Worm (Caenorhabditis elegans) whole organism, L1 larva: ENCODE results near the gene cox-6B.

Source experiments
- C16A3.4 ChIP-seq: fragments of 150-350 bp; optimal IDR thresholded peaks from 2 replicates; lab custom pipeline; 2014; ENCODE audit warnings: missing biosample characterization, missing genetic modification characterization
- F16B12.6 ChIP-seq: fragments of 150-350 bp; optimal IDR thresholded peaks from 2 replicates; lab custom pipeline; 2014; ENCODE audit warnings: missing biosample characterization, missing genetic modification characterization
- blmp-1 ChIP-seq: fragments of 150-350 bp; optimal IDR thresholded peaks from 2 replicates; lab custom pipeline; 2014; ENCODE audit warnings: missing biosample characterization, missing genetic modification characterization
- ceh-8 ChIP-seq: fragments of 200-800 bp; sonication (Bioruptor generic); optimal IDR thresholded peaks from 2 replicates; lab custom pipeline; 2018; ENCODE audit warnings: mild to moderate bottlenecking, missing genetic modification characterization, moderate library complexity, missing compliant biosample characterization
- ceh-88 ChIP-seq: fragments of 200-800 bp; sonication (Bioruptor generic); IDR thresholded peaks from 2 replicates; pipeline ENCODE4 v1.3.6; 2022; ENCODE audit warnings: missing genetic modification characterization, missing compliant biosample characterization
- ces-1 ChIP-seq: fragments of 150-350 bp; optimal IDR thresholded peaks from 2 replicates; lab custom pipeline; 2014; ENCODE audit warnings: missing biosample characterization, missing genetic modification reagents, missing genetic modification characterization
- dpl-1 ChIP-seq, 3 experiments: fragments of 150-350 bp in 2 of 3; sonication (generic microtip) in 1 of 3; optimal IDR thresholded peaks; 2 replicates each; lab custom pipeline; 2014 to 2017; ENCODE audit warnings: missing biosample characterization in 3 of 3, missing genetic modification characterization in 3 of 3, missing genetic modification reagents in 3 of 3
- efl-1 ChIP-seq, 4 experiments: fragments of 150-350 bp; optimal IDR thresholded peaks in 3 of 4; peaks in 1 of 4; 1 replicate in 1 of 4; 2 replicates in 3 of 4; lab custom pipeline; 2014; ENCODE audit warnings: missing biosample characterization in 2 of 4, missing genetic modification characterization in 2 of 4, missing genetic modification reagents in 2 of 4
- egl-27 ChIP-seq, 2 experiments: fragments of 150-350 bp in 1 of 2; sonication (generic microtip); optimal IDR thresholded peaks; 3 replicates each; lab custom pipeline; 2017 to 2018; ENCODE audit warnings: missing biosample characterization in 2 of 2, missing genetic modification characterization in 2 of 2, missing genetic modification reagents in 2 of 2
- ets-5 ChIP-seq: fragments of 200-800 bp; sonication (Bioruptor generic); IDR thresholded peaks from 2 replicates; pipeline ENCODE4 v1.3.6; 2022; ENCODE audit warnings: missing genetic modification characterization, missing compliant biosample characterization
- fkh-4 ChIP-seq: sonication (generic microtip); optimal IDR thresholded peaks from 2 replicates; lab custom pipeline; 2016; ENCODE audit warnings: missing compliant biosample characterization, missing genetic modification characterization, borderline replicate concordance
- irx-1 ChIP-seq: sonication (generic microtip); optimal IDR thresholded peaks from 2 replicates; lab custom pipeline; 2016; ENCODE audit warnings: missing genetic modification characterization, missing compliant biosample characterization
- lin-39 ChIP-seq: fragments of 150-350 bp; optimal IDR thresholded peaks from 2 replicates; lab custom pipeline; 2014; ENCODE audit warnings: missing biosample characterization, missing genetic modification reagents, missing genetic modification characterization
- lsy-2 ChIP-seq, 2 experiments: fragments of 150-350 bp; optimal IDR thresholded peaks; 2 replicates each; lab custom pipeline; 2014; ENCODE audit warnings: missing biosample characterization in 2 of 2, missing genetic modification characterization in 2 of 2
- mab-9 ChIP-seq: fragments of 200-800 bp; sonication (Bioruptor generic); IDR thresholded peaks from 2 replicates; pipeline ENCODE4 v1.3.6; 2022; ENCODE audit warnings: missing genetic modification reagents, missing genetic modification characterization, missing compliant biosample characterization
- mdl-1 ChIP-seq, 2 experiments: fragments of 150-350 bp; optimal IDR thresholded peaks; 2 replicates each; lab custom pipeline; 2014 to 2017; ENCODE audit warnings: missing biosample characterization in 2 of 2, missing genetic modification characterization in 2 of 2, inconsistent platforms in 1 of 2
- mef-2 ChIP-seq: fragments of 150-350 bp; optimal IDR thresholded peaks from 2 replicates; lab custom pipeline; 2014; ENCODE audit warnings: missing biosample characterization, missing genetic modification characterization
- mep-1 ChIP-seq: fragments of 150-350 bp; optimal IDR thresholded peaks from 2 replicates; lab custom pipeline; 2014; ENCODE audit warnings: missing biosample characterization, missing genetic modification characterization
- nhr-11 ChIP-seq: fragments of 150-350 bp; optimal IDR thresholded peaks from 2 replicates; lab custom pipeline; 2014; ENCODE audit warnings: missing biosample characterization, missing genetic modification characterization
- nhr-12 ChIP-seq: sonication (generic microtip); optimal IDR thresholded peaks from 2 replicates; lab custom pipeline; 2017; ENCODE audit warnings: missing biosample characterization, missing genetic modification characterization
- nhr-71 ChIP-seq: sonication (generic microtip); optimal IDR thresholded peaks from 2 replicates; lab custom pipeline; 2016; ENCODE audit warnings: mild to moderate bottlenecking, missing genetic modification characterization, moderate library complexity, missing compliant biosample characterization
- nhr-76 ChIP-seq: sonication (generic microtip); optimal IDR thresholded peaks from 2 replicates; lab custom pipeline; 2017; ENCODE audit warnings: missing biosample characterization, missing genetic modification characterization
- nhr-84 ChIP-seq: sonication (generic microtip); optimal IDR thresholded peaks from 2 replicates; lab custom pipeline; 2017; ENCODE audit warnings: missing biosample characterization, missing genetic modification characterization
- nhr-90 ChIP-seq: sonication (generic microtip); optimal IDR thresholded peaks from 2 replicates; lab custom pipeline; 2016; ENCODE audit warnings: mild to moderate bottlenecking, missing genetic modification characterization, missing compliant biosample characterization; ENCODE audit not compliant: poor library complexity
- pag-3 ChIP-seq: sonication (generic microtip); optimal IDR thresholded peaks from 2 replicates; lab custom pipeline; 2017; ENCODE audit warnings: missing genetic modification characterization, mild to moderate bottlenecking, missing compliant biosample characterization, antibody characterized with exemption, borderline replicate concordance; ENCODE audit not compliant: insufficient read depth
- pax-3 ChIP-seq: fragments of 200-800 bp; sonication (Bioruptor generic); optimal IDR thresholded peaks from 2 replicates; lab custom pipeline; 2018; ENCODE audit warnings: mild to moderate bottlenecking, missing genetic modification characterization, moderate library complexity, missing compliant biosample characterization
- skn-1 ChIP-seq: fragments of 150-350 bp; optimal IDR thresholded peaks from 2 replicates; lab custom pipeline; 2014; ENCODE audit warnings: missing biosample characterization, missing genetic modification characterization
- snpc-4 ChIP-seq: fragments of 150-350 bp; optimal IDR thresholded peaks from 2 replicates; lab custom pipeline; 2014; ENCODE audit warnings: missing biosample characterization, missing genetic modification characterization
- sptf-1 ChIP-seq: fragments of 150-350 bp; optimal IDR thresholded peaks from 2 replicates; lab custom pipeline; 2014; ENCODE audit warnings: missing biosample characterization, missing genetic modification characterization
- swsn-7 ChIP-seq: sonication (generic microtip); optimal IDR thresholded peaks from 2 replicates; lab custom pipeline; 2016; ENCODE audit warnings: missing genetic modification characterization, missing compliant biosample characterization
- tbx-2 ChIP-seq: sonication (generic microtip); optimal IDR thresholded peaks from 2 replicates; lab custom pipeline; 2016; ENCODE audit warnings: missing genetic modification characterization, missing compliant biosample characterization
- tlp-1 ChIP-seq: fragments of 150-350 bp; optimal IDR thresholded peaks from 2 replicates; lab custom pipeline; 2014; ENCODE audit warnings: missing biosample characterization, missing genetic modification characterization
- unc-30 ChIP-seq: sonication (generic microtip); optimal IDR thresholded peaks from 2 replicates; lab custom pipeline; 2017; ENCODE audit warnings: missing biosample characterization, missing genetic modification characterization
- ztf-4 ChIP-seq: fragments of 150-350 bp; optimal IDR thresholded peaks from 2 replicates; lab custom pipeline; 2014; ENCODE audit warnings: missing biosample characterization, missing genetic modification characterization

The cox-6B gene

DNA sequence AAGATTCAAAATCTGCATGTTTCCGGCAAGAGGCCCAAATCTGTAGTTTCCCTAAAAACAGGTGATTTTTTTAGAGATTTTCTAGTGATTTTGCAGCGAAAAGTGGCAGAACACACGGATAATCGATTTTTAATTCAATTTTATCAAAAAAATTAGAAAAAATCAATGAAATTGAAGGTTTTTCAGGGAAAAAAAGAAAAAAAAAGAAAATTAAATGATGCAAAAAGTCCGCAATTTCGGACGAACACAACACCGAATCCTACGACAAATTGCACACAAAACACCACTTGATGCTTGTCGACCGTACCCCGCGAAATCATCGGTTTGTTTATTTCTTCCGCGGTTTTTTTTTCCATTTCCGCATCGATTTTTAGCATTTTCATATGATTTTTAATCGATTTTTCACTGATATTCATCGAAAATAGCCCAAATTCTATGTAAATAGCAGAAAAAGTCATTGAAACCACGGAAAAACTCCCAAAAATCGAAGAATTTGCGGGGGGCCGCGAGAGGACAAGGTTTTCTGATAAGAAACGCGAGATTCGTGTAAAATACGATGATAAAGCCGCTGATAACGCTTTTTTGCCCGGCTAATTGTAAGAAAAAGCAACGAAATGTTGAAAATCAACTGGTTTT is 115.6 kb downstream of the cox-6B start, which contains the start of gene tufm-1 (continued):
- peak in 1 of 2 experiments; percentile 26 for TF ChIP-seq mdl-1 (tag; optimal IDR thresholded peaks at IDR 0.05; lab: Kevin White, UChicago)
- no peak for TF ChIP-seq ces-1 (GFP tag; lab: Kevin White, UChicago)
- no peak for TF ChIP-seq mab-9 (GFP tag; lab: Robert Waterston, UW)
- peak; percentile 59 for TF ChIP-seq skn-1
- peak; percentile 93 to 98 for TF ChIP-seq lsy-2 (tag; optimal IDR thresholded peaks at IDR 0.05; lab: Kevin White, UChicago)
- peak; percentile 47 for TF ChIP-seq C16A3.4 (tag; lab: Kevin White, UChicago)
- TF ChIP-seq F16B12.6 (tag; lab: Kevin White, UChicago): peak; percentile 95
- peak; percentile 73 to 75 for TF ChIP-seq efl-1 (optimal IDR thresholded peaks at IDR 0.05; lab: Kevin White, UChicago)
- TF ChIP-seq efl-1 (GFP tag; optimal IDR thresholded peaks at IDR 0.05 in 1 of 2; lab: Kevin White, UChicago): peak; percentile 78 to 97

- TF ChIP-seq dpl-1 (GFP tag; optimal IDR thresholded peaks at IDR 0.05; lab: Kevin White, UChicago) (peak in 1 of 3 experiments; percentile 11), snpc-4 (no peak), nhr-84 (tag; lab: Kevin White, UChicago) (no peak), pax-3 (tag; lab: Kevin White, UChicago) (no peak), efl-1 (optimal IDR thresholded peaks at IDR 0.05; lab: Kevin White, UChicago) (peak in 1 of 2 experiments; percentile 11), efl-1 (GFP tag; optimal IDR thresholded peaks at IDR 0.05 in 1 of 2; lab: Kevin White, UChicago) (peak in 1 of 2 experiments; percentile 88), tlp-1 (tag; lab: Kevin White, UChicago) (no peak), blmp-1 (tag; lab: Kevin White, UChicago) (peak; percentile 7)
Measured at ce11 chrIII:2816205-2816923, 116.9 kb downstream of the cox-6B start.

DNA sequence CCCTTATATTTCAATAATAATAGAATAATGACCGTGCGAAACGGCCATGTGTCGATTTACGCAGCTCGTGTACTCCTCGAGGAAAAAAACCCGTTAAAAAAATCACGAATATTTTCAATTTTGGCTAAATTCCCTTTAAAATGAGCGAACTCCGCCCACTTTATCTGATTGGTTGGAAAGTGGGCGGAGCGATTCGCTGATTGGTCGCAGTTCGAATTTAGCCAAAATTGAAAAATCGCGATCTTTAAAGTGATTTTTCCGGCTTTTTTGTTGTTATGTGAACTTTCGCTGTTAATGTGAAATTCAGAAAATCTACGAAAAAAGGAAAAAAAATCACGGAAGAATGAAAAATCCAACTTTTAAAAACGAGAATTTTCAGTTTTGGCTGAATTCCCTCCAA is 118.4 kb downstream of the cox-6B start:
- TF ChIP-seq irx-1 (tag; lab: Kevin White, UChicago) (no peak), pag-3 (no peak), ets-5 (GFP tag; lab: Robert Waterston, UW) (no peak), nhr-11 (tag; lab: Kevin White, UChicago) (no peak), nhr-12 (tag; lab: Kevin White, UChicago) (no peak), unc-30 (tag; lab: Kevin White, UChicago) (no peak), nhr-76 (tag; lab: Kevin White, UChicago) (no peak), mep-1 (tag; lab: Kevin White, UChicago) (no peak), ceh-88 (GFP tag; lab: Robert Waterston, UW) (no peak), tbx-2 (no peak), swsn-7 (tag; lab: Kevin White, UChicago) (no peak), lin-39 (tag; lab: Kevin White, UChicago) (no peak), sptf-1 (no peak), mef-2 (tag; lab: Kevin White, UChicago) (no peak), C16A3.4 (tag; lab: Kevin White, UChicago) (no peak)

DNA sequence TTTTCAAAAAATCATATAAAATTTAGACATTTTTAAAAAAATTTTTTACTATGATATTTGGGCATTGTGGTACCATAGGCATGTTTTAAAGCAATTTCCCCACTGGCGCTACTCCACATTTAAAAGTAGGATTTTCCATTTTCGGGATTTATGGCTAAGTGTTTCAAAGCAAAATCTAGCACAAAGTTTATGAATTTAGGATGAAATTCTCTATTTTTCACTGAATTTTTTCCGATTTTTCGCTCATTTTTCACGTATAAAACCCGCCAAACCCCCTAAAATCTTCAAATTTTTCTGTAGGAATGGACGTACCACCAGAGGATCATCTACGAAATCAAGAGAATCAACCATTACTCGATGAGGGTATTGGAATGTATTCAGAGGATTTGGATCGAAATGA is 119.5 kb downstream of the cox-6B start, which contains the start of gene pipp-4P:
TSS of gene pipp-4P (plus strand) at position 301 of the 400 bp plus-strand sequence.
- TF ChIP-seq mef-2 (tag; lab: Kevin White, UChicago) (no peak), nhr-90 (no peak), unc-30 (tag; lab: Kevin White, UChicago) (no peak), ztf-4 (tag; lab: Kevin White, UChicago) (no peak), ets-5 (GFP tag; lab: Robert Waterston, UW) (no peak), nhr-71 (tag; lab: Kevin White, UChicago) (no peak), swsn-7 (tag; lab: Kevin White, UChicago) (no peak), ceh-8 (GFP tag; lab: Kevin White, UChicago) (no peak), egl-27 (tag; optimal IDR thresholded peaks at IDR 0.05; lab: Kevin White, UChicago) (no peak), fkh-4 (tag; lab: Kevin White, UChicago) (no peak), mdl-1 (tag; optimal IDR thresholded peaks at IDR 0.05; lab: Kevin White, UChicago) (no peak), dpl-1 (GFP tag; optimal IDR thresholded peaks at IDR 0.05; lab: Kevin White, UChicago) (no peak), lin-39 (tag; lab: Kevin White, UChicago) (no peak)
